Worm (Caenorhabditis elegans): Measurements from ENCODE around the gene vps-16.

The vps-16 gene

ce11 chrIII:6447521-6447920 is 14.5 kb downstream of the vps-16 start:
- TF ChIP-seq W03F9.2 (tag; optimal IDR thresholded peaks at IDR 0.05), result no peak
- TF ChIP-seq him-1 (tag; optimal IDR thresholded peaks at IDR 0.05), result no peak
- no peak for TF ChIP-seq dao-5 (tag; optimal IDR thresholded peaks at IDR 0.05)

- TF ChIP-seq dao-5 (tag; optimal IDR thresholded peaks at IDR 0.05) (no peak), him-1 (tag; optimal IDR thresholded peaks at IDR 0.05) (no peak), W03F9.2 (tag; optimal IDR thresholded peaks at IDR 0.05) (no peak)
Observed at ce11 chrIII:6449854-6450253, 16.8 kb downstream of the vps-16 start.

ce11 chrIII:6450596-6450995 is 17.6 kb downstream of the vps-16 start, which contains the start of gene T26A5.6:
Gene T26A5.6, minus strand, starts transcription at chrIII:6450696.
- TF ChIP-seq dao-5 (tag; optimal IDR thresholded peaks at IDR 0.05), result no peak
- TF ChIP-seq him-1 (tag; optimal IDR thresholded peaks at IDR 0.05), result no peak
- TF ChIP-seq W03F9.2 (tag; optimal IDR thresholded peaks at IDR 0.05), result no peak

ce11 chrIII:6452278-6452677 is 19.2 kb downstream of the vps-16 start, which contains the start of gene set-1:
Gene set-1, minus strand, starts transcription at chrIII:6452378.
- TF ChIP-seq him-1 (tag; optimal IDR thresholded peaks at IDR 0.05) (no peak), W03F9.2 (tag; optimal IDR thresholded peaks at IDR 0.05) (no peak), dao-5 (tag; optimal IDR thresholded peaks at IDR 0.05) (no peak)

- TF ChIP-seq dao-5 (tag; optimal IDR thresholded peaks at IDR 0.05) (no peak), him-1 (tag; optimal IDR thresholded peaks at IDR 0.05) (no peak), W03F9.2 (tag; optimal IDR thresholded peaks at IDR 0.05) (no peak)
Observed at ce11 chrIII:6452683-6453082, 19.6 kb downstream of the vps-16 start.

- TF ChIP-seq W03F9.2 (tag; optimal IDR thresholded peaks at IDR 0.05) (peak; percentile 81), him-1 (tag; optimal IDR thresholded peaks at IDR 0.05) (no peak)
Observed at ce11 chrIII:6453665-6454064, 20.6 kb downstream of the vps-16 start.

- TF ChIP-seq dao-5 (tag; optimal IDR thresholded peaks at IDR 0.05) (no peak), him-1 (tag; optimal IDR thresholded peaks at IDR 0.05) (no peak), W03F9.2 (tag; optimal IDR thresholded peaks at IDR 0.05) (no peak)
Observed at ce11 chrIII:6454183-6454582, 21.1 kb downstream of the vps-16 start, which contains the start of gene jhdm-1. Gene jhdm-1, plus strand, starts transcription at chrIII:6454483.

- TF ChIP-seq him-1 (tag; optimal IDR thresholded peaks at IDR 0.05) (no peak), W03F9.2 (tag; optimal IDR thresholded peaks at IDR 0.05) (no peak), dao-5 (tag; optimal IDR thresholded peaks at IDR 0.05) (no peak)
Observed at ce11 chrIII:6459820-6460219, 26.8 kb downstream of the vps-16 start, which contains the start of gene algn-1. Gene algn-1, plus strand, starts transcription at chrIII:6460120.

- no peak for TF ChIP-seq W03F9.2 (tag; optimal IDR thresholded peaks at IDR 0.05)
- TF ChIP-seq dao-5 (tag; optimal IDR thresholded peaks at IDR 0.05), result no peak
- no peak for TF ChIP-seq him-1 (tag; optimal IDR thresholded peaks at IDR 0.05)
Observed at ce11 chrIII:6462610-6463009, 29.6 kb downstream of the vps-16 start, which contains the start of gene T26A5.8. Gene T26A5.8, minus strand, starts transcription at chrIII:6462856.

- no peak for TF ChIP-seq dao-5 (tag; optimal IDR thresholded peaks at IDR 0.05)
- TF ChIP-seq W03F9.2 (tag; optimal IDR thresholded peaks at IDR 0.05), result no peak
- TF ChIP-seq him-1 (tag; optimal IDR thresholded peaks at IDR 0.05), result no peak
Observed at ce11 chrIII:6463679-6464078, 30.6 kb downstream of the vps-16 start, which contains the start of gene dlc-1. Gene dlc-1, minus strand, starts transcription at chrIII:6463779.

- TF ChIP-seq W03F9.2 (tag; optimal IDR thresholded peaks at IDR 0.05) (peak; percentile 47), him-1 (tag; optimal IDR thresholded peaks at IDR 0.05) (peak; percentile 21), dao-5 (tag; optimal IDR thresholded peaks at IDR 0.05) (no peak)
Observed at ce11 chrIII:6464113-6464571, 31.1 kb downstream of the vps-16 start.

- no peak for TF ChIP-seq him-1 (tag; optimal IDR thresholded peaks at IDR 0.05)
- TF ChIP-seq dao-5 (tag; optimal IDR thresholded peaks at IDR 0.05), result no peak
- no peak for TF ChIP-seq W03F9.2 (tag; optimal IDR thresholded peaks at IDR 0.05)
Observed at ce11 chrIII:6464913-6465312, 31.9 kb downstream of the vps-16 start, which contains the start of gene nduf-2.2. Gene nduf-2.2, plus strand, starts transcription at chrIII:6465222.

- TF ChIP-seq W03F9.2 (tag; optimal IDR thresholded peaks at IDR 0.05) (no peak), him-1 (tag; optimal IDR thresholded peaks at IDR 0.05) (no peak), dao-5 (tag; optimal IDR thresholded peaks at IDR 0.05) (no peak)
Observed at ce11 chrIII:6467005-6467404, 34.0 kb downstream of the vps-16 start, which contains the start of gene T26A5.2. Gene T26A5.2, plus strand, starts transcription at chrIII:6467305.

ce11 chrIII:6471451-6471850 is 38.4 kb downstream of the vps-16 start, which contains the start of gene wht-6:
Gene wht-6, plus strand, starts transcription at chrIII:6471751.
- TF ChIP-seq dao-5 (tag; optimal IDR thresholded peaks at IDR 0.05) (no peak), him-1 (tag; optimal IDR thresholded peaks at IDR 0.05) (no peak), W03F9.2 (tag; optimal IDR thresholded peaks at IDR 0.05) (no peak)

ce11 chrIII:6476380-6476779 is 43.3 kb downstream of the vps-16 start:
- TF ChIP-seq dao-5 (tag; optimal IDR thresholded peaks at IDR 0.05) (no peak), him-1 (tag; optimal IDR thresholded peaks at IDR 0.05) (no peak), W03F9.2 (tag; optimal IDR thresholded peaks at IDR 0.05) (no peak)

Measured in whole organism, L4/young adult.